Fruit fly (Drosophila melanogaster) whole organism, embryonic: ENCODE results near the gene Rbp4.

Experiments
- Abd-B ChIP-seq: fragments of 200-800 bp; sonication (Bioruptor generic); optimal IDR thresholded peaks from 2 replicates; lab custom pipeline; 2018; ENCODE audit warnings: missing biosample characterization, mild to moderate bottlenecking, missing genetic modification characterization, moderate library complexity
- Adf1 ChIP-seq: fragments of 200-800 bp; sonication (Bioruptor generic); IDR thresholded peaks from 2 replicates; pipeline ENCODE4 v1.3.6; 2022; ENCODE audit warnings: missing biosample characterization, missing genetic modification characterization
- Antp ChIP-seq: fragments of 200-800 bp; sonication (Bioruptor generic); optimal IDR thresholded peaks from 3 replicates; lab custom pipeline; 2016; ENCODE audit warnings: missing biosample characterization, missing genetic modification characterization
- CG10267 ChIP-seq: fragments of 200-800 bp; sonication (Bioruptor generic); optimal IDR thresholded peaks from 2 replicates; lab custom pipeline; 2018; ENCODE audit warnings: missing biosample characterization, mild to moderate bottlenecking, missing genetic modification characterization, moderate library complexity
- CG10565 ChIP-seq: fragments of 200-800 bp; sonication (Bioruptor generic); optimal IDR thresholded peaks from 3 replicates; lab custom pipeline; 2016; ENCODE audit warnings: missing biosample characterization, mild to moderate bottlenecking, missing genetic modification characterization
- CG1233 ChIP-seq: fragments of 200-800 bp; sonication (Bioruptor generic); optimal IDR thresholded peaks from 4 replicates; lab custom pipeline; 2018; ENCODE audit warnings: missing biosample characterization, mild to moderate bottlenecking, missing genetic modification characterization
- CG14710 ChIP-seq: fragments of 200-800 bp; sonication (Bioruptor generic); optimal IDR thresholded peaks from 3 replicates; lab custom pipeline; 2019; ENCODE audit warnings: missing biosample characterization, mild to moderate bottlenecking, missing genetic modification characterization, moderate library complexity
- CG1602 ChIP-seq: fragments of 200-800 bp; sonication (Bioruptor generic); optimal IDR thresholded peaks from 3 replicates; lab custom pipeline; 2016; ENCODE audit warnings: missing biosample characterization, missing genetic modification characterization
- CG16815 ChIP-seq: fragments of 200-800 bp; sonication (Bioruptor generic); optimal IDR thresholded peaks from 3 replicates; lab custom pipeline; 2017; ENCODE audit warnings: missing biosample characterization, mild to moderate bottlenecking, missing genetic modification characterization
- CG17385 ChIP-seq: fragments of 200-800 bp; sonication (Bioruptor generic); optimal IDR thresholded peaks from 3 replicates; lab custom pipeline; 2018; ENCODE audit warnings: missing biosample characterization, mild to moderate bottlenecking, missing genetic modification characterization
- CG17612 ChIP-seq: fragments of 200-800 bp; sonication (Bioruptor generic); IDR thresholded peaks from 2 replicates; pipeline ENCODE4 v1.3.6; 2022; ENCODE audit warnings: missing biosample characterization, missing genetic modification characterization
- CG17802 ChIP-seq: fragments of 200-800 bp; sonication (Bioruptor generic); optimal IDR thresholded peaks from 2 replicates; lab custom pipeline; 2018; ENCODE audit warnings: missing biosample characterization, mild to moderate bottlenecking, missing genetic modification characterization, moderate library complexity
- CG2712 ChIP-seq: fragments of 200-800 bp; optimal IDR thresholded peaks from 3 replicates; lab custom pipeline; 2019; ENCODE audit warnings: missing biosample characterization, mild to moderate bottlenecking, missing genetic modification characterization, moderate library complexity
- CG31441 ChIP-seq: fragments of 200-800 bp; sonication (Bioruptor generic); IDR thresholded peaks from 2 replicates; pipeline ENCODE4 v1.3.6; 2022; ENCODE audit warnings: missing biosample characterization, missing genetic modification characterization
- CG43689 ChIP-seq: fragments of 200-800 bp; sonication (Bioruptor generic); IDR thresholded peaks from 2 replicates; pipeline ENCODE4 v1.3.6; 2022; ENCODE audit warnings: missing biosample characterization, missing genetic modification characterization
- CG4424 ChIP-seq: fragments of 200-800 bp; sonication (Bioruptor generic); optimal IDR thresholded peaks from 3 replicates; lab custom pipeline; 2016; ENCODE audit warnings: missing biosample characterization, missing genetic modification characterization
- CG5953 ChIP-seq: fragments of 200-800 bp; sonication (Bioruptor generic); IDR thresholded peaks from 2 replicates; pipeline ENCODE4 v1.3.6; 2022; ENCODE audit warnings: missing biosample characterization, missing genetic modification characterization
- CG6654 ChIP-seq: fragments of 200-800 bp; sonication (Bioruptor generic); optimal IDR thresholded peaks from 2 replicates; lab custom pipeline; 2017; ENCODE audit warnings: missing biosample characterization, mild to moderate bottlenecking, missing genetic modification characterization
- CG8290 ChIP-seq, 3 experiments: fragments of 200-800 bp; sonication (Bioruptor generic); optimal IDR thresholded peaks; 2 replicates each; lab custom pipeline; 2016 to 2019; ENCODE audit warnings: missing biosample characterization in 3 of 3, missing genetic modification characterization in 3 of 3, mild to moderate bottlenecking in 2 of 3, moderate library complexity in 1 of 3
- CG8924 ChIP-seq: fragments of 200-800 bp; optimal IDR thresholded peaks from 3 replicates; lab custom pipeline; 2019; ENCODE audit warnings: missing biosample characterization, mild to moderate bottlenecking, missing genetic modification characterization, moderate library complexity
- CrebB ChIP-seq: fragments of 200-800 bp; sonication (Bioruptor generic); optimal IDR thresholded peaks from 3 replicates; lab custom pipeline; 2018; ENCODE audit warnings: missing biosample characterization, mild to moderate bottlenecking, missing genetic modification characterization
- Hr3 ChIP-seq: fragments of 200-800 bp; sonication (Bioruptor generic); optimal IDR thresholded peaks from 3 replicates; lab custom pipeline; 2016; ENCODE audit warnings: missing biosample characterization, missing genetic modification characterization
- Jarid2 ChIP-seq: fragments of 200-800 bp; sonication (Bioruptor generic); optimal IDR thresholded peaks from 3 replicates; lab custom pipeline; 2017; ENCODE audit warnings: mild to moderate bottlenecking, missing biosample characterization, missing genetic modification reagents, missing genetic modification characterization
- Kr ChIP-seq: fragments of 200-800 bp; sonication (Bioruptor generic); optimal IDR thresholded peaks from 2 replicates; lab custom pipeline; 2017; ENCODE audit warnings: missing biosample characterization, mild to moderate bottlenecking, missing genetic modification characterization
- Myb ChIP-seq: fragments of 200-800 bp; sonication (Bioruptor generic); optimal IDR thresholded peaks from 2 replicates; lab custom pipeline; 2016; ENCODE audit warnings: missing biosample characterization, missing genetic modification characterization
- Nf-YB ChIP-seq: fragments of 200-800 bp; sonication (Bioruptor generic); optimal IDR thresholded peaks from 3 replicates; lab custom pipeline; 2019; ENCODE audit warnings: missing biosample characterization, mild to moderate bottlenecking, missing genetic modification characterization, moderate library complexity
- bab2 ChIP-seq: fragments of 200-800 bp; sonication (Bioruptor generic); optimal IDR thresholded peaks from 2 replicates; lab custom pipeline; 2016; ENCODE audit warnings: missing biosample characterization, missing genetic modification characterization
- cad ChIP-seq: fragments of >200 bp; optimal IDR thresholded peaks from 2 replicates; lab custom pipeline; 2017; ENCODE audit warnings: missing biosample characterization, missing genetic modification characterization
- dysf ChIP-seq: fragments of 200-800 bp; sonication (Bioruptor generic); IDR thresholded peaks from 3 replicates; pipeline ENCODE4 v1.3.6; 2022; ENCODE audit warnings: missing biosample characterization, missing genetic modification characterization
- ewg ChIP-seq: fragments of 200-800 bp; sonication (Bioruptor generic); optimal IDR thresholded peaks from 3 replicates; lab custom pipeline; 2017; ENCODE audit warnings: mild to moderate bottlenecking, missing biosample characterization, missing genetic modification reagents, missing genetic modification characterization
- fd102C ChIP-seq: fragments of 200-800 bp; sonication (Bioruptor generic); optimal IDR thresholded peaks from 2 replicates; lab custom pipeline; 2018; ENCODE audit warnings: missing biosample characterization, mild to moderate bottlenecking, missing genetic modification characterization, moderate library complexity
- nerfin-1 ChIP-seq: fragments of 200-800 bp; sonication (Bioruptor generic); optimal IDR thresholded peaks from 3 replicates; lab custom pipeline; 2019; ENCODE audit warnings: missing biosample characterization, mild to moderate bottlenecking, missing genetic modification characterization, moderate library complexity
- nerfin-2 ChIP-seq: fragments of 200-800 bp; sonication (Bioruptor generic); IDR thresholded peaks from 2 replicates; pipeline ENCODE4 v1.3.6; 2022; ENCODE audit warnings: missing biosample characterization, missing genetic modification characterization; ENCODE audit not compliant: partially characterized antibody
- pum ChIP-seq: fragments of 200-800 bp; sonication (Bioruptor generic); optimal IDR thresholded peaks from 2 replicates; lab custom pipeline; 2016; ENCODE audit warnings: missing biosample characterization, missing genetic modification characterization
- scrt ChIP-seq: fragments of 200-800 bp; sonication (Bioruptor generic); optimal IDR thresholded peaks from 2 replicates; lab custom pipeline; 2018; ENCODE audit warnings: missing biosample characterization, mild to moderate bottlenecking, missing genetic modification characterization, moderate library complexity
- sens ChIP-seq: fragments of 200-800 bp; sonication (Bioruptor generic); peaks from one replicate; lab custom pipeline; 2016; ENCODE audit warnings: missing biosample characterization, missing genetic modification characterization
- sqz ChIP-seq: fragments of 200-800 bp; sonication (Bioruptor generic); optimal IDR thresholded peaks from 3 replicates; lab custom pipeline; 2018; ENCODE audit warnings: missing biosample characterization, mild to moderate bottlenecking, missing genetic modification characterization
- sug ChIP-seq: fragments of 200-800 bp; optimal IDR thresholded peaks from 2 replicates; lab custom pipeline; 2019; ENCODE audit warnings: missing biosample characterization, mild to moderate bottlenecking, missing genetic modification characterization, moderate library complexity
- trem ChIP-seq: fragments of 200-800 bp; optimal IDR thresholded peaks from 3 replicates; lab custom pipeline; 2019; ENCODE audit warnings: missing biosample characterization, mild to moderate bottlenecking, missing genetic modification characterization, moderate library complexity
- twi ChIP-seq: fragments of 200-800 bp; optimal IDR thresholded peaks from 2 replicates; lab custom pipeline; 2019; ENCODE audit warnings: missing biosample characterization, mild to moderate bottlenecking, missing genetic modification characterization, moderate library complexity
- unpg ChIP-seq: fragments of 200-800 bp; sonication (Bioruptor generic); optimal IDR thresholded peaks from 3 replicates; lab custom pipeline; 2018; ENCODE audit warnings: missing biosample characterization, mild to moderate bottlenecking, missing genetic modification characterization, moderate library complexity

Gene Rbp4

DNA sequence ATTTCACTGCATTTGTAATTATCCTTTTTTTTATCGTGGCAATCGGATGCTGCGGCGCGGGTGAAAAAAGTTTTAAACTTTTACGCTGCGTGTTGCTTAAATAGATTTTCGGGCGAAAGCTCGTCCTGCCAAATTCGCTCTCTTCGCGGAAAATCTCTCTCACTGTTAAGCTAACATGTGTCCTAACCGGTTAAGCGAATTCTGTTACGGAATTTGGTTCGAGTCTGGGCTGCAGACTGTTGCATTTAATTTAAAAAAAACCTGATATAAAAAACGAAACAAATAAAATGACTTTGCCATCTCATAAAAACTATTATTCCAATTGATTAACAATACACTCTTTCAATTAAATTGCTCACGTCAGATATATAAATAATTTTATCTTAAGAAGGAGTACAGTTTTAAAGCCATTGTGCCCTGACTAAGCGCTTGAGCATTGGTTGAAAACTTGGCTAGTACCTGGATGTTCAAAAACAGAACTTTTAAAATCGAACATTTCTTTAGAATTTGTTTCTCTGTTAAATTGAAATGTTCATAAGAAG lies 18.4 kb upstream of the Rbp4 start, which contains the start of gene Task6 (continued):
- TF ChIP-seq ewg = no peak
- no peak for TF ChIP-seq CG17385
- TF ChIP-seq Adf1 (GFP tag; lab: Robert Waterston, UW) = no peak
- TF ChIP-seq trem = peak; percentile 9
- no peak for TF ChIP-seq unpg
- TF ChIP-seq CG43689 (GFP tag; lab: Robert Waterston, UW) = no peak
- TF ChIP-seq CG2712 (tag; lab: Kevin White, UChicago) = peak; percentile 1
- peak; percentile 66 for TF ChIP-seq scrt (GFP tag; lab: Kevin White, UChicago)
- TF ChIP-seq Jarid2 (GFP tag; lab: Kevin White, UChicago) = no peak
- no peak for TF ChIP-seq Antp (GFP tag; lab: Kevin White, UChicago)
- TF ChIP-seq Kr (GFP tag; lab: Kevin White, UChicago) = no peak
- TF ChIP-seq CG14710 (tag; lab: Kevin White, UChicago) = peak; percentile 48
- TF ChIP-seq Myb (GFP tag; lab: Kevin White, UChicago) = no peak
- TF ChIP-seq CG17802 (tag; lab: Kevin White, UChicago) = no peak
- TF ChIP-seq cad (GFP tag; lab: Kevin White, UChicago) = peak; percentile 78
- no peak for TF ChIP-seq Nf-YB (GFP tag; lab: Kevin White, UChicago)
- TF ChIP-seq sqz (GFP tag; lab: Kevin White, UChicago) = peak; percentile 6
- no peak for TF ChIP-seq CrebB
- TF ChIP-seq CG4424 (GFP tag; lab: Kevin White, UChicago) = no peak
- TF ChIP-seq bab2 = no peak
- no peak for TF ChIP-seq fd102C (GFP tag; lab: Kevin White, UChicago)
- TF ChIP-seq CG8924 = no peak
- TF ChIP-seq sens = peak; percentile 75
- peak; percentile 79 for TF ChIP-seq nerfin-1
- no peak for TF ChIP-seq Hr3 (GFP tag; lab: Kevin White, UChicago)
- TF ChIP-seq CG1233 (GFP tag; lab: Kevin White, UChicago) = no peak
- peak; percentile 99 for TF ChIP-seq CG6654 (GFP tag; lab: Kevin White, UChicago)
- no peak for TF ChIP-seq pum (GFP tag; lab: Kevin White, UChicago)
- no peak for TF ChIP-seq CG1602 (GFP tag; lab: Kevin White, UChicago)
- no peak for TF ChIP-seq CG31441 (GFP tag; lab: Robert Waterston, UW)
- no peak for TF ChIP-seq CG10565
- no peak for TF ChIP-seq nerfin-2 (GFP tag; lab: Robert Waterston, UW)
- TF ChIP-seq Abd-B = no peak
- peak; percentile 6 for TF ChIP-seq CG10267 (tag; lab: Kevin White, UChicago)
- TF ChIP-seq CG16815 = no peak
- TF ChIP-seq twi (tag; lab: Kevin White, UChicago) = no peak

DNA sequence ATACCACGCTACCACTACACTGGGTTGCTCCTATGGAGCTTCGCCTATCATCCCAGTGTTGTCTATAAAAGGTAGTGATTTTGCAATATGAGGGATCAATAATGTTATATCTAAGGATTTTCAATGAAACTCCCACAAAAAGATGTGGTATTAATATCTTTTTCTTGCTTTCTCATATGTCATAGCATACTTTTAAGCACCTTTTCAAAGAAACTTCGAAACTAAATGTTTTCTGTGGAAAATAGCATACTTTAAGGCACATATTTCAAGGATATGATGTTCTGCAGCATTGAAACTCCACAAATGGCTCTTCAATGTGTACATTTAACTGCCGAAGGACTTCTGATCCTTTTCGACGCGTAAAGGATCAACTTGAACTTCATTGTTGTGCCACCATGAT lies 16.7 kb upstream of the Rbp4 start:
- peak; percentile 94 for TF ChIP-seq CG17612 (GFP tag; lab: Robert Waterston, UW)
- no peak for TF ChIP-seq sug (tag; lab: Kevin White, UChicago)
- TF ChIP-seq CG5953 (GFP tag; lab: Robert Waterston, UW) = no peak
- TF ChIP-seq CG8290 (GFP tag; optimal IDR thresholded peaks at IDR 0.05; lab: Kevin White, UChicago) = peak; percentile 82
- TF ChIP-seq CG8290 (tag; optimal IDR thresholded peaks at IDR 0.05; lab: Kevin White, UChicago) = peak in 1 of 2 experiments; percentile 92
- TF ChIP-seq dysf (GFP tag; lab: Robert Waterston, UW) = no peak
